Worm (Caenorhabditis elegans) whole organism, dauer: ENCODE results near the gene uev-2.

Experiments
- unc-62 ChIP-seq: sonication (generic microtip); optimal IDR thresholded peaks from 2 replicates; lab custom pipeline; 2017; ENCODE audit warnings: missing biosample characterization, missing genetic modification reagents, missing genetic modification characterization

The uev-2 gene

DNA sequence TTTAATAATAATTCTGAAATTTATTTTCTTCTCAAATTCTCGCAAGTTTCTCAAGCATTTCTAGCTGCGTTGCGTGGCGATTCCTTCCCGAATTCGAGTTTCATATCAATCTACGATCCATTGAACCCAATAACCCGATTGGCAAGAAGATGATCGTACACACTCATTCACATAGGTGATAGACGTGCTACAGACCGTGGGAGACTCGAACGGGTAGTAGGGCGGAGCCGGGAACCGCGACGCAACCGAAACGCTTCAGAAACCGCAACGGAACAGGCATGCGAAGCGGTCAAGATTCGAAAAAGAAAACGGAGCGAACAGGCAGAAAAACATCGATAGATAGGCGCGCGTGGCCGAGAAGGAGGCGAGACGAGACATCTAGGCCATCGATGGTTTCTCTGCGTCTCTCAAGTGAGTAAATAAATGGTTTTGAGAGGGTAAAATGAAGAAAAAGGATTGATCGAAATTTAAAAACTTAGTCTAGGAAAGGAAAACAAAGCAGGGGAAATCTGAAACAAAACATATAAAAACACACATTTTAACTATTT, 20.6 kb downstream of the uev-2 start, which contains the start of gene madf-11:
madf-11 (minus strand) TSS at position 51 of the 548 bp plus-strand sequence.
- TF ChIP-seq unc-62 (GFP tag; lab: Kevin White, UChicago): no peak

ce11 chrIII:5604080-5604479, 21.2 kb downstream of the uev-2 start, which contains the start of gene xnd-1:
TSS of gene xnd-1 (plus strand) at chrIII:5604460.
- no peak for TF ChIP-seq unc-62 (GFP tag; lab: Kevin White, UChicago)

DNA sequence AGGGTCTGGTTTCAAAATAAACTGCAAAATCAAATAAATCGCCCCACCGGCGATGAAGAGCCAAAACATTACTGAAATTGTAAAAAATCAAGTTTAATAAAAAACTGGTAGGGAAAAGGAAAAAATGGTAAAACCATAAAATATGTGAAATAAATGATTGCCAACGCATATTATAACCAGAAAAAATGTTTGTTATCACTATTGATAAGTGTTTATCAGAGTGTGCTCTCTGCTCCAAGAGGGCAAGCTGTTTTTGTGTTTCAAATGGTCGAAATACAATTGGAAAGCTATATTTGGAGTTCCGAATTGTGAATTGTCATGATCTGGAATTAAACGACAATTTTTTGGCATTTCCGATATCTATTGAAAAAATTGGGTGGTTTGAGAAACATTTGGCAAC, 27.4 kb downstream of the uev-2 start, which contains the start of gene C05D2.8:
C05D2.8 (minus strand) TSS at position 71 of the 400 bp plus-strand sequence.
- no peak for TF ChIP-seq unc-62 (GFP tag; lab: Kevin White, UChicago)

DNA sequence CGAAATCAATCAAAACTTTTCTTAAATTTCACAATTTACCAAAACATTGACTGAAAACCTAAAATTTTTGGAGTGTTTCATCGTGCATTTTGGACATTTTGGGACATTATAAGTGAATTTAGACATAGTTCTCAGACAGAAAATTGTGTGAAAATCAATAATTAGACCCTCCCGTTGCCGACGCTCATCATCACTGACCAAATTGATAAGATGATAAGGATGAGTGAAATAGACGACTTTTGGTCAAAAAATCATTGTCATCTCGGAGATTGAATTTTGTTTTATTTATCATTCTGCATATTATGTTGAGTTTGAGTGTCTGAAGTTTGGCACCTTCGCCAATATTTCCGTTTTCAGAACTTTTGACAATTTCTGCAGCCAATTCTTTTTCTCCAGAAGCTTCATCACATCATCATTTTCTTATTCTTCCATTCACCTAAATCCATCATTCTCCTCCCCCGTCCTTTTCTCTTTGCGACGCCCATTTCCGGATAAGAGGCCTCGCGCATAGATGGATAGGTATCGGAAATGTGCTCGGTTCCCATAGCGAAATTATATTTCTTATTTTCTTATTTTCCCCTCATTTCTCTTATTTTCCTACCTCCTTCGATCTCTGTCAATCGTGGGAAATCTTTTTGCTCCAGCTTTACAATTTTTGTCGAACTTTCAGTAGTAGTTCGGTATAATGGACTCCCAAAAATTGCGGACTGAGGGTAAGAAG, 28.8 kb downstream of the uev-2 start, which contains the start of gene bas-1:
bas-1 (plus strand) TSS at position 671 of the 721 bp plus-strand sequence.
- no peak for TF ChIP-seq unc-62 (GFP tag; lab: Kevin White, UChicago)

DNA sequence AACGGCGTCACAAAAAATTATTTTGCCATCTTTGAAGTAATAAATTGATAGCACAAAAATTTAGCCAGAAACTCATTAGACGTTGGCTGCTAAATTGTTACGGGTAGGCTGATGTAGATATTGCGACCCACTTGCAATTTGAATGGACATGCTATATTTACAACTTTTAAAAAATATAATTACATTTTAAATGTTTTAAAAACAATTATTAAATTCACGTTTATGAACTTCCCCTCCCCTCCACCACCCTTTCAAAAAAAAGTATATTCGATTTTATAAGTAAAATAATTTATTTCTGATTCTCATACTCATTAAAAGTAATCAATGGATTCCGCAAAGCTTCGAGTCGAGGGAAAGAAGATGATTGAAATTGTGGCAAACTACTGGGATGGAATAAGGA, 31.7 kb downstream of the uev-2 start, which contains the start of gene basl-1:
basl-1 (plus strand) TSS at position 301 of the 400 bp plus-strand sequence.
- TF ChIP-seq unc-62 (GFP tag; lab: Kevin White, UChicago): no peak

DNA sequence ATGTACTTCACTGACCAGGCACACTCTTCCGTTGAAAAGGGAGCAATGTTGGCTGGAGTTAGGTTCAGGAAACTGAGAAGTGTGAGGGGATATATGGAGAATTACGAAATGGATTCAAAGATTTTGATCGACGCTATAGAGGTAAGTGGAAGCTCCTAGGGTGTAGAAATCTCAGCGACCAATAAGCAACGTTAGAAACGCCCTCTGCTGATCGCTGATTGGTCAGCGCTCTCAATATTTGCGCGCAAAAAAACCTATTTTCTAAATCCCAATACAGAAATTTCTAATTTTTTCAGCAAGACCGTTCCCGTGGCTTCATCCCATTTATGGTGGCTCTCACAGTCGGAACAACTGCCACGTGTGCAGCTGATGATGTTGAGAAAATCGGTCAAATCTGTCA, 32.8 kb downstream of the uev-2 start:
- no peak for TF ChIP-seq unc-62 (GFP tag; lab: Kevin White, UChicago)

- no peak for TF ChIP-seq unc-62 (GFP tag; lab: Kevin White, UChicago)
Observed at ce11 chrIII:5620186-5620585, 37.3 kb downstream of the uev-2 start.

- no peak for TF ChIP-seq unc-62 (GFP tag; lab: Kevin White, UChicago)
Observed at ce11 chrIII:5621236-5621635, 38.3 kb downstream of the uev-2 start.

DNA sequence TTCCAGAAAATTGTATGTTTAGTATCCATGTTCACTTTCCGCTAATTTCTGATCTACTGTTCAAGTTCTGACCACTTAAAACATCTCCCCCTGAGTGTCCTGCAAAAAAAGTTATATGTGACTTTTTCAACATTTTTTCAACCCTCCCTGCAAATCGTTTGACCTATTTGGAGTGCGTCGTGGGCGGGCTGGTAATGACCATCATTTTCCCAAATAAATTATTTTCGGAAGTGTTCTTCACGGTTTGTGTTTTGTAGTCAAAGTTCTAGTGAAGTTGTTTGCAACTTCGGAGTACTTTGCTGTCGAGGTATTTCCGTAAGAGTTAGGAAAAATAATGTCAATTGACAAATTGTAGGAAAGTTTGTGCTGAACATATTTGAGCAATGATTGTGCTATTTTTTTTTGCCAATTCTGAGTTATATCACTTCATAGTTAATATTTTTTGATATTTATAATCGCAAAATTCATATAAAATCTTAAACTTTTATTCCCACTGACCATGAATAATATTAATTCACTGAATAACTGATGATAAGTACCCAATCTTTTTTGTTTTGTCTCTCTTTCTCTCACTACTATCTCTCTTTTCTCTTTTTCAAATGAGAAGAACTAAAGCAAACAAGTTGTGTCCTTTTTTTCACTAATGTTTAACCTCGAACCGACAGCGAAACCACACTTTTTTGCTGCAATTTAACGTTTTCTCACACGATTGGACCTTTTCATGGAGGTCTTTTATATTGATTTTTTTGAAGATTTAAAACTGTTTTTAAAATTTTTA, 39.5 kb downstream of the uev-2 start:
- TF ChIP-seq unc-62 (GFP tag; lab: Kevin White, UChicago): no peak

ce11 chrIII:5623418-5623817, 40.5 kb downstream of the uev-2 start:
- TF ChIP-seq unc-62 (GFP tag; lab: Kevin White, UChicago): no peak

DNA sequence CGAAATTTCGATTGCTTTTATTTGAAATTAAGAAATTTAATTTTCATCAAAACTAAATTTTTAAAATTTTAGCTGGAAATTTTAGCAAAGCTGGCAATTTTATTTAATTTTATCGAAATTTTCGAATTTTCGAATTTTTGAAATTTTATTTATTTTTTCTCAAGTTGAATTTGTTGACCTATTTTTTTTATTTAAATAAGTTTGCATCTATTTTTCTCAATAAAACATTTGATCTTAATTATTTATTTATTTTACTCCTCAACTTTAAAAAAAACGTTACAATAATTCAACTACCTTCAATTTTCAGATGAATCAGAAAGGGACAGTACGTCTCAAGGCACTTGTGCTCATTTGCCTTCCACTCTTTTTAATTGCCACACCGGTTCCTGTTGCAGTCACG, 41.9 kb downstream of the uev-2 start, which contains the start of gene daf-4:
daf-4 (plus strand) TSS at position 301 of the 400 bp plus-strand sequence.
- no peak for TF ChIP-seq unc-62 (GFP tag; lab: Kevin White, UChicago)

- no peak for TF ChIP-seq unc-62 (GFP tag; lab: Kevin White, UChicago)
Observed at ce11 chrIII:5629225-5629624, 46.3 kb downstream of the uev-2 start.

DNA sequence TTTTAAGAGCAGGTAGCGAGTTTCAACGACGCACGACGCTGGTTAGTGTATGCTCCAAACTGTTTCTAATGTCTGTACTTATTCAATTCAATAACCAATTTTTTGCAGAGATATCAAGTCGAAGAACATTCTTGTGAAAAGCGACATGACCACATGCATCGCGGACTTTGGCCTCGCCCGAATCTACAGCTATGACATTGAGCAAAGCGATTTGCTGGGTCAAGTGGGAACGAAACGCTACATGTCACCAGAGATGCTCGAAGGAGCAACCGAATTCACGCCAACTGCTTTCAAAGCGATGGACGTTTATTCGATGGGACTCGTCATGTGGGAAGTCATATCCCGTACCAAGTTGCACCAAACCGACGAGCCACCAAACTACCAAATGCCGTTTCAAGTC, 47.4 kb downstream of the uev-2 start:
- TF ChIP-seq unc-62 (GFP tag; lab: Kevin White, UChicago): no peak

- TF ChIP-seq unc-62 (GFP tag; lab: Kevin White, UChicago): no peak
Observed at ce11 chrIII:5632426-5632976, 49.6 kb downstream of the uev-2 start.
